Worm (Caenorhabditis elegans): ENCODE results near the gene srd-12.

srd-12 gene

ce11 chrIV:5631628-5632027 is 1.6 kb upstream of the srd-12 start, which contains the start of gene ttbk-8.2:
ttbk-8.2 (plus strand) TSS chrIV:5631928.
- TF ChIP-seq hlh-15 (tag; optimal IDR thresholded peaks at IDR 0.05) = no peak
- TF ChIP-seq unc-3 (GFP tag; conservative IDR thresholded peaks at IDR 0.05) = no peak
- no peak for TF ChIP-seq unc-3 (tag; optimal IDR thresholded peaks at IDR 0.05)

DNA sequence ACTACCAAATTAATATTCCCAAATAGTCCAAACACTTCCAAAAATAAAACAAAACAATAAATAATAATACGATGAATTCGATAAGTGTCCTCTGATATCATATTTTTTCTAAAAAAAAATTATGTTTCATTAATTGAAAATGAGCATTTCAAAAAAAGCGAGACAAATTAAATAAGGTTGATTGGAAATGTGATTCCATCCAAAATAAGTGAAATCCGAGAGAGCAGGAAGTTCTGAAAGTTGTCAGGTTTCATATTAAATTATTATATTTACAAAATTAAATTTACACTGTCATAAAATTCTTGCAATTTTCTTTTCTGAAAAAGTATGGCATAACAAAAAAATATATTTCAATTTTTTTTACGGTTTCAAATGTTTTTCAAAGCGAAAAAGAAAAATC is 3.0 kb downstream of the srd-12 start, which contains the start of gene srsx-14:
Gene srsx-14 (minus strand): TSS at position 101 of the 400 bp plus-strand sequence.
- no peak for TF ChIP-seq dmd-4 (tag; optimal IDR thresholded peaks at IDR 0.05; ENCODE audit: borderline replicate concordance)
- no peak for TF ChIP-seq ceh-2 (tag; optimal IDR thresholded peaks at IDR 0.05)
- TF ChIP-seq syd-9 (tag; optimal IDR thresholded peaks at IDR 0.05) = no peak
- no peak for TF ChIP-seq unc-3 (GFP tag; conservative IDR thresholded peaks at IDR 0.05)
- TF ChIP-seq unc-3 (tag; optimal IDR thresholded peaks at IDR 0.05) = no peak
- no peak for TF ChIP-seq pros-1 (tag; optimal IDR thresholded peaks at IDR 0.05)

ce11 chrIV:5623718-5624117 is 6.3 kb downstream of the srd-12 start, which contains the start of gene srsx-15:
srsx-15 (minus strand) TSS chrIV:5623818.
- TF ChIP-seq unc-86 (tag; optimal IDR thresholded peaks at IDR 0.05) (no peak), fax-1 (tag; optimal IDR thresholded peaks at IDR 0.05) (no peak), hlh-30 (tag; optimal IDR thresholded peaks at IDR 0.05; ENCODE audit: insufficient read depth) (no peak), ceh-9 (tag; optimal IDR thresholded peaks at IDR 0.05) (no peak), nfya-1 (tag; optimal IDR thresholded peaks at IDR 0.05) (no peak), elt-4 (tag; optimal IDR thresholded peaks at IDR 0.05) (no peak), ceh-34 (tag; optimal IDR thresholded peaks at IDR 0.05) (no peak), pag-3 (tag; optimal IDR thresholded peaks at IDR 0.05; ENCODE audit: borderline replicate concordance) (no peak), ceh-18 (tag; optimal IDR thresholded peaks at IDR 0.05) (no peak), unc-3 (GFP tag; conservative IDR thresholded peaks at IDR 0.05) (no peak), unc-3 (tag; optimal IDR thresholded peaks at IDR 0.05) (no peak), hlh-13 (GFP tag; optimal IDR thresholded peaks at IDR 0.05) (no peak), unc-42 (tag; optimal IDR thresholded peaks at IDR 0.05) (no peak), pha-4 (tag; optimal IDR thresholded peaks at IDR 0.05) (no peak), ttx-3 (tag; optimal IDR thresholded peaks at IDR 0.05) (no peak), K02D7.2 (tag; optimal IDR thresholded peaks at IDR 0.05) (no peak), pax-1 (tag; optimal IDR thresholded peaks at IDR 0.05) (no peak), ceh-48 (tag; optimal IDR thresholded peaks at IDR 0.05) (no peak), ref-2 (tag; optimal IDR thresholded peaks at IDR 0.05) (no peak)

DNA sequence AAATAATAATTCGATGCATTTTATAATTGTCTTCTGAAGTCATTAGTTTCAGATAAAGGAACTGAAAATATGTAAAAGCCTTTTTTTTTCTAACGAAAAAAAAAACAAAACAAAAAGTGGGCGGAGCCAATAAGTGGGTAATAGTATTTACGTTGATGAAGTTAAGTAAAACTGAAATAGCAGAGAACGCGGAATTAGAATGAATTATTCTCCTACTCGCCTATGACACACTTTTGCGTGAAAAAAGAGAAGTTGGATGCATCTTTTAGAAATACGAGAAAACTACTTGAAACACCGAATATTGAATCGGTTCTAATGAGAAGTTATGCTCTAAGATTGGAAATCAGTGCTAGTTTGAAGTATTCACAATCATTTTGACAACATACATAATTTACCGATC is 10.4 kb downstream of the srd-12 start, which contains the start of gene srsx-16:
Gene srsx-16 (minus strand): TSS at position 101 of the 400 bp plus-strand sequence.
- no peak for TF ChIP-seq unc-86 (tag; optimal IDR thresholded peaks at IDR 0.05)
- TF ChIP-seq pqm-1 (tag; optimal IDR thresholded peaks at IDR 0.05) = no peak
- TF ChIP-seq ceh-24 (tag; optimal IDR thresholded peaks at IDR 0.05) = no peak
- TF ChIP-seq ahr-1 (tag; optimal IDR thresholded peaks at IDR 0.05) = no peak
- TF ChIP-seq lim-6 (tag; optimal IDR thresholded peaks at IDR 0.05) = no peak
- TF ChIP-seq ets-4 (tag; optimal IDR thresholded peaks at IDR 0.05) = no peak
- no peak for TF ChIP-seq unc-42 (tag; optimal IDR thresholded peaks at IDR 0.05)
- no peak for TF ChIP-seq pax-1 (tag; optimal IDR thresholded peaks at IDR 0.05)
- TF ChIP-seq ceh-31 (tag; optimal IDR thresholded peaks at IDR 0.05) = no peak
- TF ChIP-seq hlh-15 (tag; optimal IDR thresholded peaks at IDR 0.05) = no peak
- no peak for TF ChIP-seq ref-2 (tag; optimal IDR thresholded peaks at IDR 0.05)
- no peak for TF ChIP-seq ceh-34 (tag; optimal IDR thresholded peaks at IDR 0.05)
- no peak for TF ChIP-seq T23F11.4 (GFP tag; optimal IDR thresholded peaks at IDR 0.05)
- no peak for TF ChIP-seq pros-1 (tag; optimal IDR thresholded peaks at IDR 0.05)
- no peak for TF ChIP-seq ceh-14 (tag; optimal IDR thresholded peaks at IDR 0.05)
- TF ChIP-seq C38D4.7 (GFP tag; optimal IDR thresholded peaks at IDR 0.05) = no peak
- no peak for TF ChIP-seq ceh-30 (tag; optimal IDR thresholded peaks at IDR 0.05)
- TF ChIP-seq F13H6.1 (tag; optimal IDR thresholded peaks at IDR 0.05) = no peak
- TF ChIP-seq nhr-232 (tag; optimal IDR thresholded peaks at IDR 0.05) = no peak
- TF ChIP-seq ama-1 (optimal IDR thresholded peaks at IDR 0.05) = no peak
